Fruit fly (Drosophila melanogaster): ENCODE measurements around the gene stx.

dm6 chrX:10739614-10740436 lies 4.9 kb downstream of the stx start:
- TF ChIP-seq cas (GFP tag; IDR thresholded peaks at IDR 0.05) (no peak), chinmo (GFP tag; IDR thresholded peaks at IDR 0.05; ENCODE audit: partially characterized antibody) (peak; percentile 58; the same call in 1 of the 4 replicates), CG7271 (tag; optimal IDR thresholded peaks at IDR 0.05) (no peak), Ptx1 (GFP tag; IDR thresholded peaks at IDR 0.05) (no peak), CG15269 (tag; optimal IDR thresholded peaks at IDR 0.05) (no peak), CG3995 (GFP tag; optimal IDR thresholded peaks at IDR 0.05) (no peak)

All from whole organism, embryonic.